Worm (Caenorhabditis elegans) whole organism, L4/young adult: ENCODE results near the gene sul-1.

Source experiments
- W03F9.2 ChIP-seq: fragments of 150-350 bp; optimal IDR thresholded peaks from 2 replicates; lab custom pipeline; 2014; ENCODE audit warnings: missing biosample characterization, missing genetic modification characterization
- dao-5 ChIP-seq: sonication (generic microtip); optimal IDR thresholded peaks from 2 replicates; lab custom pipeline; 2016; ENCODE audit warnings: missing genotype, missing genetic modification characterization, moderate library complexity, missing compliant biosample characterization
- him-1 ChIP-seq: sonication (generic microtip); optimal IDR thresholded peaks from 2 replicates; lab custom pipeline; 2016; ENCODE audit warnings: missing genotype, missing genetic modification reagents, missing genetic modification characterization, missing compliant biosample characterization

DNA sequence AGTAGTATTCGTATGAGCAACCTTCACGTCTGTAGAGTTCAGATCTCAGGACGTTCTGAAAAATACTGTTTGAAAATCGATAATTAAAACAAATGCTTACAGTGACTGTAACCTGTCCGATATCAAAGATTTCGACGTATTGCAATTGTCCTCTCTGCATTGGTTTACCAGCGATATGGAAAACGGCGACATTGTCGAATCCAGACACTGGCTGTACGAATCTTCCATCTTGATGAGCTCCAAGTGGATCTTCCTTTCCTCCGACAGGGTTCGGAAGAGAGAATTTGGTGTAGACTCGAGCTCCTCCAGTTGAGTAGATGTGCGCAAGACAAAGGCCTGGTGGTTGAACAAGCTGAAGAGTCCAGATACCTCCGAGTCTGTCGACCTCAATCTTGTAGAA, 42.0 kb downstream of the sul-1 start:
- no peak for TF ChIP-seq W03F9.2 (tag; lab: Kevin White, UChicago)
- TF ChIP-seq him-1 (tag; lab: Kevin White, UChicago): no peak
- no peak for TF ChIP-seq dao-5 (tag; lab: Kevin White, UChicago)
